Fruit fly (Drosophila melanogaster): ENCODE results near the gene Tgi.
A peak's percentile ranks its signal among the peaks of the same experiment; 100 is the strongest.

DNA sequence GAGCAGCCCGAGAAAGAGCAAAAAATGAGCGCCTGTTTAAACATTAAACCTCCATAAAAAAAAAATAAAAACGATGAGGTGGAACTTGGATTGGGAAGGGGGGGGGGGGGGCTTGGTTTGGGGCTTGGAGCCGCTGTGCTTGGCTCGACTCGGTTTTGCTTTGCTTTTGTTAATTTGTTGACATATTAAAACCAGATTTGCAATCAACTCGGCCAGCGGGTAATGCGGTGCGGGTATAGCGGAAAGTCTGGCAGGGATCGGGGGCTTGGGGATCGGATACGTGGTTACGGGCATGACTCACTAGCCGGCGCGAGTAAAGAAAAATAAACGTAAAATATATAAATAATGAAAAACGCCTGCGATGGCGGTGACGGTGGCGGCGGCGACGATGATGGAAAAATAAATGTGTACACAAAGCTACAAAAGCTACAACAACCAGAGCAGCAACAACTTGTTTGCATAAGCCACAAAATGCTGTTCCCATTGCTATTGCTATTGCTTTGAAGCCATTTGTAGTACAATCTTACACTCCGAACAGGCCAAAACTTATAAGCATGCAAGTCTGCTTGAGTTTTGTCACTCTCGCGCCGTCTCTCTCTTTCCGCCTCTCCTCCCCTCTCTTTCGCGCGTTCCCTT lies 11.2 kb downstream of the Tgi start:
- peak; percentile 17; the same call in 1 of the 2 replicates for TF ChIP-seq CG15336 (GFP tag; IDR thresholded peaks at IDR 0.05)
- no peak for TF ChIP-seq Hr38 (GFP tag; optimal IDR thresholded peaks at IDR 0.05)
- no peak for TF ChIP-seq lz (GFP tag; optimal IDR thresholded peaks at IDR 0.05)
- TF ChIP-seq CG1621 (tag; optimal IDR thresholded peaks at IDR 0.05) = peak; percentile 52
- peak; percentile 64; the same call in 1 of the 3 replicates for TF ChIP-seq eg (GFP tag; IDR thresholded peaks at IDR 0.05)
- TF ChIP-seq Gug (GFP tag; IDR thresholded peaks at IDR 0.05) = no peak
- peak; percentile 72 for TF ChIP-seq CG6808 (GFP tag; optimal IDR thresholded peaks at IDR 0.05)
- peak; percentile 56; the same call in 2 of the 3 replicates for TF ChIP-seq CG6163 (GFP tag; IDR thresholded peaks at IDR 0.05)
- no peak for TF ChIP-seq Blimp-1 (GFP tag; optimal IDR thresholded peaks at IDR 0.05)
- TF ChIP-seq CG8632 (GFP tag; optimal IDR thresholded peaks at IDR 0.05) = no peak

Data from whole organism, prepupa.